Fruit fly (Drosophila melanogaster) whole organism, pupa: ENCODE data around the gene Tg.

Source experiments
- CG14655 ChIP-seq: fragments of 200-800 bp; sonication (Bioruptor generic); optimal IDR thresholded peaks from 3 replicates; lab custom pipeline; 2017; ENCODE audit warnings: mild to moderate bottlenecking, missing biosample characterization, missing genetic modification reagents, missing genetic modification characterization
- CG17806 ChIP-seq: fragments of 200-800 bp; sonication (Bioruptor generic); optimal IDR thresholded peaks from 2 replicates; lab custom pipeline; 2018; ENCODE audit warnings: missing biosample characterization, mild to moderate bottlenecking, missing genetic modification characterization, moderate library complexity
- CG8301 ChIP-seq: fragments of 200-800 bp; sonication (Bioruptor generic); optimal IDR thresholded peaks from 2 replicates; lab custom pipeline; 2018; ENCODE audit warnings: missing biosample characterization, mild to moderate bottlenecking, missing genetic modification characterization
- CG9948 ChIP-seq: fragments of 200-800 bp; sonication (Bioruptor generic); optimal IDR thresholded peaks from 2 replicates; lab custom pipeline; 2018; ENCODE audit warnings: missing biosample characterization, mild to moderate bottlenecking, missing genetic modification characterization, moderate library complexity
- D1 ChIP-seq: fragments of 200-800 bp; sonication (Bioruptor generic); optimal IDR thresholded peaks from 2 replicates; lab custom pipeline; 2018; ENCODE audit warnings: missing biosample characterization, mild to moderate bottlenecking, missing genetic modification characterization, moderate library complexity
- EcR ChIP-seq: fragments of 200-800 bp; sonication (Bioruptor generic); optimal IDR thresholded peaks from 3 replicates; lab custom pipeline; 2019; ENCODE audit warnings: missing biosample characterization, missing genetic modification characterization, mild to moderate bottlenecking, moderate library complexity, missing genetic modification reagents
- Ets98B ChIP-seq: fragments of 200-800 bp; sonication (Bioruptor generic); IDR thresholded peaks from 2 replicates; pipeline ENCODE4 v1.3.6; 2022; ENCODE audit warnings: missing biosample characterization, missing genetic modification characterization
- Pif1A ChIP-seq: fragments of 200-800 bp; sonication (Bioruptor generic); optimal IDR thresholded peaks from 3 replicates; lab custom pipeline; 2016; ENCODE audit warnings: missing biosample characterization, missing genetic modification characterization
- fd96Ca ChIP-seq: fragments of 200-800 bp; sonication (Bioruptor generic); IDR thresholded peaks from 3 replicates; pipeline ENCODE4 v1.3.6; 2022; ENCODE audit warnings: missing biosample characterization, missing genetic modification characterization
- gl ChIP-seq: fragments of 200-800 bp; sonication (Bioruptor generic); optimal IDR thresholded peaks from 2 replicates; lab custom pipeline; 2018; ENCODE audit warnings: missing biosample characterization, mild to moderate bottlenecking, missing genetic modification characterization
- rn ChIP-seq: fragments of 200-800 bp; sonication (Bioruptor generic); IDR thresholded peaks from 2 replicates; pipeline ENCODE4 v1.3.6; 2022; ENCODE audit warnings: missing biosample characterization, missing genetic modification characterization

- TF ChIP-seq Ets98B: peak; percentile 93
- TF ChIP-seq EcR (GFP tag; lab: Kevin White, UChicago): no peak
- peak; percentile 6 for TF ChIP-seq gl (tag; lab: Kevin White, UChicago)
- TF ChIP-seq CG14655: peak; percentile 76
- TF ChIP-seq CG17806 (tag; lab: Kevin White, UChicago): peak; percentile 57
- TF ChIP-seq D1 (tag; lab: Kevin White, UChicago): no peak
- peak; percentile 79 for TF ChIP-seq CG8301
- TF ChIP-seq Pif1A: peak; percentile 78
- TF ChIP-seq CG9948 (tag; lab: Kevin White, UChicago): peak; percentile 61
- TF ChIP-seq fd96Ca (GFP tag; lab: Robert Waterston, UW): peak; percentile 90
- peak; percentile 80 for TF ChIP-seq rn (GFP tag; lab: Robert Waterston, UW)
These were observed 46.6 kb upstream of the Tg start for dm6 chr2L:7964611-7965010.
